Worm (Caenorhabditis elegans): Measurements from ENCODE around the gene ins-21.
A peak's percentile ranks its signal among the peaks of the same experiment; 100 is the strongest.

Gene ins-21

ce11 chrIII:10000428-10000827 lies 23.1 kb upstream of the ins-21 start, which contains the start of gene C05B5.2:
TSS of gene C05B5.2 (minus strand) at chrIII:10000528.
- TF ChIP-seq ceh-82 (tag; optimal IDR thresholded peaks at IDR 0.05) (no peak), Y55F3AM.14 (GFP tag; optimal IDR thresholded peaks at IDR 0.05) (no peak), unc-55 (GFP tag; optimal IDR thresholded peaks at IDR 0.05) (no peak), C34F6.9 (tag; optimal IDR thresholded peaks at IDR 0.05) (no peak)

- no peak for TF ChIP-seq elt-1 (tag; optimal IDR thresholded peaks at IDR 0.05)
- peak; percentile 31 for TF ChIP-seq fos-1 (tag; optimal IDR thresholded peaks at IDR 0.05)
Observed at ce11 chrIII:10001060-10001459, 22.5 kb upstream of the ins-21 start, which contains the start of gene C05B5.5. TSS of gene C05B5.5 (plus strand) at chrIII:10001360.

- no peak for TF ChIP-seq skn-1 (tag; optimal IDR thresholded peaks at IDR 0.05)
- no peak for TF ChIP-seq Y55F3AM.14 (GFP tag; optimal IDR thresholded peaks at IDR 0.05)
- no peak for TF ChIP-seq ztf-11 (tag; optimal IDR thresholded peaks at IDR 0.05)
- TF ChIP-seq zag-1 (tag; optimal IDR thresholded peaks at IDR 0.05), result no peak
- TF ChIP-seq fos-1 (tag; optimal IDR thresholded peaks at IDR 0.05), result no peak
- TF ChIP-seq ceh-82 (tag; optimal IDR thresholded peaks at IDR 0.05), result no peak
- no peak for TF ChIP-seq ztf-4 (tag; optimal IDR thresholded peaks at IDR 0.05)
- TF ChIP-seq dmd-4 (tag; optimal IDR thresholded peaks at IDR 0.05), result no peak
- no peak for TF ChIP-seq mab-5 (tag; optimal IDR thresholded peaks at IDR 0.05)
- TF ChIP-seq elt-1 (tag; optimal IDR thresholded peaks at IDR 0.05), result no peak
- no peak for TF ChIP-seq unc-39 (tag; optimal IDR thresholded peaks at IDR 0.05)
- TF ChIP-seq R02D3.7 (tag; optimal IDR thresholded peaks at IDR 0.05), result no peak
- no peak for TF ChIP-seq nhr-129 (tag; optimal IDR thresholded peaks at IDR 0.05)
- no peak for TF ChIP-seq sma-9 (GFP tag; optimal IDR thresholded peaks at IDR 0.05)
- TF ChIP-seq sma-9 (tag; optimal IDR thresholded peaks at IDR 0.05), result no peak
- TF ChIP-seq nhr-21 (tag; optimal IDR thresholded peaks at IDR 0.05), result no peak
- TF ChIP-seq sem-4 (tag; optimal IDR thresholded peaks at IDR 0.05), result no peak
- TF ChIP-seq peb-1 (tag; optimal IDR thresholded peaks at IDR 0.05), result no peak
Observed at ce11 chrIII:10004213-10004612, 19.3 kb upstream of the ins-21 start, which contains the start of gene C05B5.11. TSS of gene C05B5.11 (plus strand) at chrIII:10004513.

ce11 chrIII:10006734-10007348 lies 16.7 kb upstream of the ins-21 start, which contains the start of gene C05B5.8:
TSS of gene C05B5.8 (minus strand) at chrIII:10006784.
- peak; percentile 54 for TF ChIP-seq nhr-129 (tag; optimal IDR thresholded peaks at IDR 0.05)
- TF ChIP-seq C34F6.9 (tag; optimal IDR thresholded peaks at IDR 0.05), result no peak
- TF ChIP-seq nhr-237 (tag; optimal IDR thresholded peaks at IDR 0.05), result no peak
- TF ChIP-seq nhr-10 (tag; optimal IDR thresholded peaks at IDR 0.05), result no peak
- no peak for TF ChIP-seq mbf-1 (tag; optimal IDR thresholded peaks at IDR 0.05)
- TF ChIP-seq fos-1 (tag; optimal IDR thresholded peaks at IDR 0.05), result peak; percentile 55
- TF ChIP-seq F13H6.1 (tag; optimal IDR thresholded peaks at IDR 0.05), result no peak
- peak; percentile 33 for TF ChIP-seq sma-9 (GFP tag; optimal IDR thresholded peaks at IDR 0.05)
- no peak for TF ChIP-seq sma-9 (tag; optimal IDR thresholded peaks at IDR 0.05)
- TF ChIP-seq ceh-16 (tag; optimal IDR thresholded peaks at IDR 0.05), result peak; percentile 6
- TF ChIP-seq ztf-11 (tag; optimal IDR thresholded peaks at IDR 0.05), result no peak
- peak; percentile 46 for TF ChIP-seq nhr-21 (tag; optimal IDR thresholded peaks at IDR 0.05)
- peak; percentile 76 for TF ChIP-seq sma-3 (GFP tag; optimal IDR thresholded peaks at IDR 0.05)
- peak; percentile 31 for TF ChIP-seq blmp-1 (tag; optimal IDR thresholded peaks at IDR 0.05; ENCODE audit: insufficient read depth)
- no peak for TF ChIP-seq alr-1 (tag; optimal IDR thresholded peaks at IDR 0.05)
- TF ChIP-seq lin-39 (tag; optimal IDR thresholded peaks at IDR 0.05), result no peak
- TF ChIP-seq dmd-4 (tag; optimal IDR thresholded peaks at IDR 0.05), result no peak
- TF ChIP-seq lin-13 (GFP tag; optimal IDR thresholded peaks at IDR 0.05), result no peak
- TF ChIP-seq R02D3.7 (tag; optimal IDR thresholded peaks at IDR 0.05), result no peak
- TF ChIP-seq nhr-25 (tag; optimal IDR thresholded peaks at IDR 0.05), result peak; percentile 86
- no peak for TF ChIP-seq ZK546.5 (tag; optimal IDR thresholded peaks at IDR 0.05)

- TF ChIP-seq elt-3 (tag; optimal IDR thresholded peaks at IDR 0.05), result no peak
- no peak for TF ChIP-seq mbf-1 (tag; optimal IDR thresholded peaks at IDR 0.05)
- no peak for TF ChIP-seq dmd-4 (tag; optimal IDR thresholded peaks at IDR 0.05)
- no peak for TF ChIP-seq nhr-10 (tag; optimal IDR thresholded peaks at IDR 0.05)
- TF ChIP-seq sem-4 (tag; optimal IDR thresholded peaks at IDR 0.05), result no peak
- TF ChIP-seq ztf-4 (tag; optimal IDR thresholded peaks at IDR 0.05), result no peak
- TF ChIP-seq egl-27 (tag; optimal IDR thresholded peaks at IDR 0.05), result no peak
- no peak for TF ChIP-seq unc-55 (GFP tag; optimal IDR thresholded peaks at IDR 0.05)
- no peak for TF ChIP-seq blmp-1 (tag; optimal IDR thresholded peaks at IDR 0.05; ENCODE audit: insufficient read depth)
- TF ChIP-seq mab-5 (tag; optimal IDR thresholded peaks at IDR 0.05), result no peak
- no peak for TF ChIP-seq ztf-11 (tag; optimal IDR thresholded peaks at IDR 0.05)
- TF ChIP-seq sma-9 (GFP tag; optimal IDR thresholded peaks at IDR 0.05), result no peak
- no peak for TF ChIP-seq sma-9 (tag; optimal IDR thresholded peaks at IDR 0.05)
- no peak for TF ChIP-seq zag-1 (tag; optimal IDR thresholded peaks at IDR 0.05)
- TF ChIP-seq C34F6.9 (tag; optimal IDR thresholded peaks at IDR 0.05), result no peak
- no peak for TF ChIP-seq mdl-1 (tag; optimal IDR thresholded peaks at IDR 0.05)
- TF ChIP-seq ceh-82 (tag; optimal IDR thresholded peaks at IDR 0.05), result no peak
- TF ChIP-seq fos-1 (tag; optimal IDR thresholded peaks at IDR 0.05), result no peak
Observed at ce11 chrIII:10010117-10010516, 13.4 kb upstream of the ins-21 start, which contains the start of gene fbxa-155. TSS of gene fbxa-155 (minus strand) at chrIII:10010217.

Data from whole organism, L2 larva.